Worm (Caenorhabditis elegans) whole organism, young adult: ENCODE results near the gene Y69E1A.8.
A peak's percentile ranks its signal among the peaks of the same experiment; 100 is the strongest.

Source experiments
- C06A6.2 ChIP-seq: fragments of 200-800 bp; sonication (Bioruptor generic); conservative IDR thresholded peaks from 2 replicates; pipeline ENCODE4 v1.3.6; 2022; ENCODE audit warnings: missing genetic modification characterization, missing compliant biosample characterization
- cebp-1 ChIP-seq, 2 experiments: fragments of 200-800 bp in 1 of 2; sonication (Bioruptor generic) in 1 of 2; sonication (generic microtip) in 1 of 2; IDR thresholded peaks in 1 of 2; optimal IDR thresholded peaks in 1 of 2; 2 replicates each; pipeline versions ENCODE4 v1.3.6 to Lab custom; 2017 to 2022; ENCODE audit warnings: missing compliant biosample characterization in 2 of 2, missing genetic modification characterization in 2 of 2, mild to moderate bottlenecking in 1 of 2, missing genetic modification reagents in 1 of 2, moderate library complexity in 1 of 2
- ceh-79 ChIP-seq: sonication (generic microtip); optimal IDR thresholded peaks from 2 replicates; lab custom pipeline; 2017; ENCODE audit warnings: mild to moderate bottlenecking, missing genetic modification characterization, missing compliant biosample characterization
- efl-1 ChIP-seq: fragments of 150-350 bp; optimal IDR thresholded peaks from 2 replicates; lab custom pipeline; 2014; ENCODE audit warnings: missing biosample characterization, missing genetic modification reagents, missing genetic modification characterization
- egrh-3 ChIP-seq: fragments of 200-800 bp; sonication (Bioruptor generic); IDR thresholded peaks from 2 replicates; pipeline ENCODE4 v1.3.6; 2022; ENCODE audit warnings: missing genetic modification reagents, missing genetic modification characterization, missing compliant biosample characterization
- madf-3 ChIP-seq: fragments of 200-800 bp; sonication (Bioruptor generic); IDR thresholded peaks from 2 replicates; pipeline ENCODE4 v1.3.6; 2022; ENCODE audit warnings: missing genetic modification reagents, missing genetic modification characterization, missing compliant biosample characterization
- mcd-1 ChIP-seq: fragments of 200-800 bp; sonication (Bioruptor generic); IDR thresholded peaks from 2 replicates; pipeline ENCODE4 v1.3.6; 2022; ENCODE audit warnings: missing genetic modification reagents, missing genetic modification characterization, missing compliant biosample characterization
- nhr-80 ChIP-seq: sonication (generic microtip); optimal IDR thresholded peaks from 2 replicates; lab custom pipeline; 2016; ENCODE audit warnings: missing genetic modification characterization, missing compliant biosample characterization
- snpc-1.3 ChIP-seq: sonication (generic microtip); optimal IDR thresholded peaks from 2 replicates; lab custom pipeline; 2017; ENCODE audit warnings: missing genetic modification characterization, mild to moderate bottlenecking, missing compliant biosample characterization, antibody characterized with exemption, moderate library complexity, missing genotype, missing genetic modification reagents; ENCODE audit not compliant: insufficient read depth
- snpc-3.4 ChIP-seq: sonication (generic microtip); optimal IDR thresholded peaks from 2 replicates; lab custom pipeline; 2017; ENCODE audit warnings: missing genetic modification characterization, mild to moderate bottlenecking, missing compliant biosample characterization, antibody characterized with exemption, moderate library complexity, missing genotype, missing genetic modification reagents
- somi-1 ChIP-seq: fragments of 200-800 bp; sonication (Bioruptor generic); optimal IDR thresholded peaks from 2 replicates; lab custom pipeline; 2018; ENCODE audit warnings: mild to moderate bottlenecking, missing genetic modification characterization, missing compliant biosample characterization
- sptf-2 ChIP-seq: fragments of 200-800 bp; sonication (Bioruptor generic); optimal IDR thresholded peaks from 2 replicates; lab custom pipeline; 2018; ENCODE audit warnings: mild to moderate bottlenecking, missing genetic modification characterization, missing compliant biosample characterization
- unc-130 ChIP-seq: sonication (generic microtip); optimal IDR thresholded peaks from 2 replicates; lab custom pipeline; 2016; ENCODE audit warnings: missing genetic modification reagents, missing genetic modification characterization, missing compliant biosample characterization
- xnd-1 ChIP-seq: sonication (generic microtip); optimal IDR thresholded peaks from 2 replicates; lab custom pipeline; 2016; ENCODE audit warnings: missing genotype, missing genetic modification reagents, missing genetic modification characterization, missing compliant biosample characterization

The Y69E1A.8 gene

DNA sequence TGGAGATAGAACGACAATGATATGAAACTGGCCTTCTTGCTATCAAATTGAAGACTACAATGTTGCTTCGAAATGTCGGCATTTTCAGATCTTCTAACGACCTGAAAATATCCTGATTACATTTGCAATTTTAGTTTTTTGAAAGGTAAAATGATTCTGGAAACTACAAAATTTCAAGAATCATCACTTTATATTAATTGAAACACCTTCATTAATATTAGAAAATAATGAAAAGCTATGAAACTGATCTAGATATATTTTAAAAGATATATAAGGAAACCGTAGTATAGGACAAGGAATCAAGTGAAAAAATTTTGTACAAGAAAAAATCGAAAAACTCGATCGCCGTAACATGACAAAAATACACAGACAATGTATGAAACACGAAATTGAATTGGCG, 45.5 kb downstream of the Y69E1A.8 start, which contains the start of gene ndx-9:
TSS of gene ndx-9 (minus strand) at position 101 of the 400 bp plus-strand sequence.
- TF ChIP-seq unc-130 (GFP tag; lab: Kevin White, UChicago) (no peak), C06A6.2 (GFP tag; lab: Robert Waterston, UW) (no peak), egrh-3 (GFP tag; lab: Robert Waterston, UW) (no peak), mcd-1 (GFP tag; lab: Robert Waterston, UW) (no peak), xnd-1 (tag; lab: Kevin White, UChicago) (no peak), sptf-2 (GFP tag; lab: Kevin White, UChicago) (no peak), snpc-1.3 (tag; lab: Kevin White, UChicago) (no peak), somi-1 (GFP tag; lab: Kevin White, UChicago) (no peak), ceh-79 (tag; lab: Kevin White, UChicago) (no peak)
- TF ChIP-seq, all 124 proteins: peak for 0

DNA sequence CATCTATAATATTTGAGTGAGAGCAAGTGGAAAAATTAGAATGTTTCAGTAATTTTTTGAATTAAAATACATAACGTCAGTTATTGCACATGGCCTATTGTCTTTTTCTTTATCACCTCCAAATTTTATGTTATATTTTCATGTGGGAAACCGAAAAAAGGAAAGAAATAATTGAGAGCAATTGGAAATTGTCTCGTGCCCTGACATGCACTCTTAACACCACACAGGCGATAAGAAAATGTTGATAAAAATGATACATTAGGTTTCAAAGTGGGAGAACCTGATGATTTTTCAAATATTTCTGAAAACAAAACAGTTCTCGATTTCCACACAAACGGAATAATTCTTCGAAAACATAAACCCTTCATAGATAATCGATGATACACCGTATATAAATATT, 49.5 kb downstream of the Y69E1A.8 start, which contains the start of gene F13H10.3:
TSS of gene F13H10.3 (minus strand) at position 73 of the 400 bp plus-strand sequence.
- TF ChIP-seq cebp-1 (GFP tag; IDR thresholded peaks at IDR 0.05; lab: Robert Waterston, UW): no peak
- peak; percentile 50 for TF ChIP-seq cebp-1 (tag; optimal IDR thresholded peaks at IDR 0.05; lab: Kevin White, UChicago)
- peak; percentile 88 for TF ChIP-seq nhr-80
- 0 out of 2 replicates have a peak, but pooled peaks have one; percentile 14 for TF ChIP-seq madf-3
- peak; percentile 8 for TF ChIP-seq snpc-3.4
- TF ChIP-seq efl-1 (GFP tag; lab: Kevin White, UChicago): no peak
